Worm (Caenorhabditis elegans): ENCODE measurements around the gene F28F5.6.

The F28F5.6 gene

DNA sequence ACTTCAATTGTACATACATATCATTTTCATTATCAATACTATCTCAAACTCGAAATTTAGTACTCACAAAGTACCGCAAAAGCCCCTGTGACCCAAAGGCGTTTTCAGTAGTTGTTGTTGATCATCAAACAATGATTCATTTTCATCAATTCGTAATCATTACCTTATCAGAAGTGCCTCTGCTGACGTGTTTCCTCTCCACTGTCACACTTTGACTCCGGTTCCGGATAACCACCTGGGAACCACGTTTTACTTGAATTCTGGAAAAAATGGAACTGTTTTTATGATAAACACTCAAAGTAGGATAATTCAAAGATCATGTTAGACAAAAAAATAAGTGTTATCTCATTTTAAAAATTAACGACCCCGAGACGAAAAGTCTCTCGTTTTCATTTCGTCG, 1.1 kb downstream of the F28F5.6 start:
- peak; percentile 84 for TF ChIP-seq elt-2 (tag; optimal IDR thresholded peaks at IDR 0.05)
- peak; percentile 71 for TF ChIP-seq pqm-1 (tag; optimal IDR thresholded peaks at IDR 0.05)
- peak; percentile 9 for TF ChIP-seq pha-4 (tag; optimal IDR thresholded peaks at IDR 0.05)
- no peak for TF ChIP-seq mdl-1 (tag; optimal IDR thresholded peaks at IDR 0.05)

- TF ChIP-seq elt-2 (tag; optimal IDR thresholded peaks at IDR 0.05) (peak; percentile 28), R02D3.7 (tag; optimal IDR thresholded peaks at IDR 0.05) (no peak), nfya-1 (tag; optimal IDR thresholded peaks at IDR 0.05; ENCODE audit: insufficient read depth) (no peak), pha-4 (tag; optimal IDR thresholded peaks at IDR 0.05) (peak; percentile 72), ZK546.5 (tag; optimal IDR thresholded peaks at IDR 0.05) (no peak), elt-3 (tag; optimal IDR thresholded peaks at IDR 0.05) (no peak)
Measured at ce11 chrIII:6816930-6817329, 2.2 kb downstream of the F28F5.6 start, which contains the start of gene F28F5.4. F28F5.4 (minus strand) TSS chrIII:6817033.

ce11 chrIII:6805397-6805796, 13.8 kb downstream of the F28F5.6 start:
- no peak for TF ChIP-seq nhr-67 (tag; optimal IDR thresholded peaks at IDR 0.05)
- TF ChIP-seq hmg-11 (tag; optimal IDR thresholded peaks at IDR 0.05), result peak; percentile 47
- no peak for TF ChIP-seq jun-1 (tag; optimal IDR thresholded peaks at IDR 0.05)
- no peak for TF ChIP-seq unc-62 (GFP tag; optimal IDR thresholded peaks at IDR 0.05)
- TF ChIP-seq nhr-28 (tag; optimal IDR thresholded peaks at IDR 0.05), result no peak
- no peak for TF ChIP-seq nhr-77 (tag; optimal IDR thresholded peaks at IDR 0.05)
- TF ChIP-seq snpc-4 (tag; optimal IDR thresholded peaks at IDR 0.05), result no peak
- no peak for TF ChIP-seq egl-27 (tag; optimal IDR thresholded peaks at IDR 0.05)
- no peak for TF ChIP-seq daf-12 (tag; optimal IDR thresholded peaks at IDR 0.05)
- peak; percentile 37 for TF ChIP-seq elt-2 (tag; optimal IDR thresholded peaks at IDR 0.05)
- TF ChIP-seq ceh-16 (tag; optimal IDR thresholded peaks at IDR 0.05), result no peak
- TF ChIP-seq ceh-82 (tag; optimal IDR thresholded peaks at IDR 0.05), result no peak
- TF ChIP-seq pha-4 (tag; optimal IDR thresholded peaks at IDR 0.05), result peak; percentile 65
- TF ChIP-seq fkh-2 (tag; optimal IDR thresholded peaks at IDR 0.05), result no peak
- no peak for TF ChIP-seq mml-1 (tag; optimal IDR thresholded peaks at IDR 0.05)
- TF ChIP-seq zag-1 (tag; optimal IDR thresholded peaks at IDR 0.05), result no peak
- TF ChIP-seq nhr-25 (tag; optimal IDR thresholded peaks at IDR 0.05), result no peak
- peak; percentile 35 for TF ChIP-seq skn-1 (tag; optimal IDR thresholded peaks at IDR 0.05)
- no peak for TF ChIP-seq eor-1 (tag; optimal IDR thresholded peaks at IDR 0.05)
- no peak for TF ChIP-seq ceh-28 (tag; optimal IDR thresholded peaks at IDR 0.05)
- TF ChIP-seq egl-5 (tag; optimal IDR thresholded peaks at IDR 0.05), result no peak
- peak; percentile 35 for TF ChIP-seq nhr-43 (tag; optimal IDR thresholded peaks at IDR 0.05; ENCODE audit: poor library complexity, severe bottlenecking)
- no peak for TF ChIP-seq sea-2 (GFP tag; optimal IDR thresholded peaks at IDR 0.05)
- no peak for TF ChIP-seq nhr-12 (tag; optimal IDR thresholded peaks at IDR 0.05)
- TF ChIP-seq lsy-12 (tag; optimal IDR thresholded peaks at IDR 0.05), result no peak
- TF ChIP-seq nhr-23 (tag; optimal IDR thresholded peaks at IDR 0.05), result no peak

DNA sequence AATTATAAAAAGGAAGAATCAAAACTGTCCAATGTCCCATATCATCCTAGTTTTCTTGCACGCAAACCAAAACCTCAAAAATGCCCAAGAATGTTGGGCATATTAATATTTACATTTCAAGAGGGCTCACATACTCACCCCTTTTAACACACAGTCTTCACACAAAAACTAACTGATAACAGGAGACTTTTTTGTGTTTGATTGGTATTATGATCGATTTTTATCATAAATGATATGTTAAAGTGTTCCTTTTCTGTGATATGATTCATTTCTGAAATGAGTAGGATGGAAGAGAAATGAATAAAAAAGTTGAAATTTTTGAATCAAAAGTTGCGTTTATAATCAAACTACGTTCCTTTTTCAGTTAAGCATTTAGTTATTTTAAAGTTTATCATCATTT, 16.1 kb downstream of the F28F5.6 start:
- TF ChIP-seq jun-1 (tag; optimal IDR thresholded peaks at IDR 0.05) (no peak), elt-2 (tag; optimal IDR thresholded peaks at IDR 0.05) (peak; percentile 67), nhr-11 (tag; optimal IDR thresholded peaks at IDR 0.05) (no peak), pha-4 (tag; optimal IDR thresholded peaks at IDR 0.05) (peak; percentile 46), pqm-1 (tag; optimal IDR thresholded peaks at IDR 0.05) (peak; percentile 69)

DNA sequence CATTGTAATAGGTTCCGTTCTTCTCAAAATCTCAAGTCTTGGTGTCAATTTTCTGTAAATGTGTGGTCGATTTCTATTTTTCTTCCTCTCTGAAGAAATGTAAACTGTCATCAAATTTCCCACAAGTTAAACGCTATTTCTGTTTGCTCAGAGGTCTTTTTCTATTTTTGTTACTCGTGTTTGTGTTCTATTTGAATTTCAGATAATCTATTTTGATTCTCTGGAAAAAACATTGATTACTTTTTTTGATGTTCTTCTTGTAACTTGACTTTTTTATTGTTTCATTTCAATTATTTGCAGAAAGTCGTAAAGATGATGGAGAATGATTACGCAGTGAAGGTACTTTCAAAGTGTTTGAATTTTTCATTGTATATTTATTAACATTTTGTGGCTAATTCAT, 16.7 kb downstream of the F28F5.6 start, which contains the start of gene lim-8:
Gene lim-8, plus strand, starts transcription at position 301 of the 400 bp plus-strand sequence.
- TF ChIP-seq unc-62 (GFP tag; optimal IDR thresholded peaks at IDR 0.05) (no peak), pha-4 (tag; optimal IDR thresholded peaks at IDR 0.05) (no peak), nhr-76 (tag; optimal IDR thresholded peaks at IDR 0.05) (no peak)

DNA sequence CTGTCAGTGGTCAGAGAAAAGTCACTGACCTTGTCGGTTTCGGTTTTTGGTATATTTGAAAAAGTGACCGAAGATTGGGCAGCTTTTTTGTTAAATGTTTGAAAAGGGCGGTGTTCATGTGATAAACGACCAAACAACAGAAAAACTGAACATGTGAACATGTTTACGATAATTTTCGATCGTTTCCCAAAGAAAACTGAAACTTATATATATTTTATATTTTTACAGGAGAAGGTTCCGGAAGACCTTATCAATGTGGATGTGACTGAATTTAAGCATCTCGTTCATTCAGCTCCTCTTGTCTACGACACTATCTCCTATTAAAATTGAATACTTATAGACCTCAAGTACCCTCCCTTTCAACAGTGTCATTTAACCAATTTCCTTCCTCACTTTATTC, 19.5 kb downstream of the F28F5.6 start:
- no peak for TF ChIP-seq lsy-12 (tag; optimal IDR thresholded peaks at IDR 0.05)
- TF ChIP-seq hmg-11 (tag; optimal IDR thresholded peaks at IDR 0.05), result no peak
- no peak for TF ChIP-seq mml-1 (tag; optimal IDR thresholded peaks at IDR 0.05)
- TF ChIP-seq nhr-25 (tag; optimal IDR thresholded peaks at IDR 0.05), result no peak
- TF ChIP-seq mdl-1 (tag; optimal IDR thresholded peaks at IDR 0.05), result no peak
- TF ChIP-seq zag-1 (tag; optimal IDR thresholded peaks at IDR 0.05), result no peak
- no peak for TF ChIP-seq aly-2 (tag; optimal IDR thresholded peaks at IDR 0.05)
- no peak for TF ChIP-seq elt-1 (tag; optimal IDR thresholded peaks at IDR 0.05)

All from whole organism, L3 larva.